Worm (Caenorhabditis elegans): Measurements from ENCODE around the gene C44B12.6.

C44B12.6 gene

ce11 chrIV:1174411-1174810, 37.9 kb upstream of the C44B12.6 start:
- TF ChIP-seq ets-5 (GFP tag; IDR thresholded peaks at IDR 0.05) (no peak), nhr-11 (tag; optimal IDR thresholded peaks at IDR 0.05) (no peak), hpl-2 (GFP tag; optimal IDR thresholded peaks at IDR 0.05) (no peak), grh-1 (GFP tag; IDR thresholded peaks at IDR 0.05) (no peak), lin-39 (tag; optimal IDR thresholded peaks at IDR 0.05) (no peak), nhr-237 (tag; optimal IDR thresholded peaks at IDR 0.05) (no peak), alr-1 (tag; optimal IDR thresholded peaks at IDR 0.05; ENCODE audit: borderline replicate concordance) (no peak), nhr-76 (tag; optimal IDR thresholded peaks at IDR 0.05) (no peak), pax-3 (tag; optimal IDR thresholded peaks at IDR 0.05) (no peak), dpl-1 (GFP tag; optimal IDR thresholded peaks at IDR 0.05) (no peak), efl-3 (GFP tag; optimal IDR thresholded peaks at IDR 0.05) (no peak)

- no peak for TF ChIP-seq fkh-4 (tag; optimal IDR thresholded peaks at IDR 0.05; ENCODE audit: borderline replicate concordance)
- TF ChIP-seq blmp-1 (tag; optimal IDR thresholded peaks at IDR 0.05) = no peak
- no peak for TF ChIP-seq mab-9 (GFP tag; IDR thresholded peaks at IDR 0.05)
- TF ChIP-seq snu-23 (GFP tag; optimal IDR thresholded peaks at IDR 0.05) = no peak
- no peak for TF ChIP-seq tbx-2 (tag; optimal IDR thresholded peaks at IDR 0.05)
- TF ChIP-seq dsc-1 (tag; optimal IDR thresholded peaks at IDR 0.05) = no peak
These were observed 33.9 kb upstream of the C44B12.6 start, which contains the start of gene cec-2 for ce11 chrIV:1170408-1170807. cec-2 (plus strand) TSS chrIV:1170708.

- TF ChIP-seq ztf-11 (tag; optimal IDR thresholded peaks at IDR 0.05) (no peak), nhr-47 (tag; optimal IDR thresholded peaks at IDR 0.05) (peak; percentile 71), mab-9 (GFP tag; IDR thresholded peaks at IDR 0.05) (peak; percentile 42; the same call in 1 of the 2 replicates), alr-1 (tag; optimal IDR thresholded peaks at IDR 0.05; ENCODE audit: borderline replicate concordance) (no peak), ceh-8 (GFP tag; optimal IDR thresholded peaks at IDR 0.05) (peak; percentile 29), xbp-1 (tag; optimal IDR thresholded peaks at IDR 0.05) (peak; percentile 11), pax-3 (tag; optimal IDR thresholded peaks at IDR 0.05) (peak; percentile 71), lsy-2 (tag; optimal IDR thresholded peaks at IDR 0.05) (peak; percentile 32 to 65), jun-1 (tag; optimal IDR thresholded peaks at IDR 0.05) (peak; percentile 29), lin-35 (GFP tag; optimal IDR thresholded peaks at IDR 0.05) (peak; percentile 22 to 54), nhr-85 (tag) (peak; percentile 83), mdl-1 (tag; optimal IDR thresholded peaks at IDR 0.05) (peak in 1 of 2 experiments; percentile 82), Y116A8C.19 (tag; optimal IDR thresholded peaks at IDR 0.05; ENCODE audit: borderline replicate concordance) (no peak), F16B12.6 (tag; optimal IDR thresholded peaks at IDR 0.05) (peak; percentile 6), skn-1 (tag; optimal IDR thresholded peaks at IDR 0.05) (peak; percentile 39), dsc-1 (tag; optimal IDR thresholded peaks at IDR 0.05) (peak; percentile 75), aly-2 (tag; optimal IDR thresholded peaks at IDR 0.05) (no peak), vab-15 (tag; optimal IDR thresholded peaks at IDR 0.05) (no peak), ceh-63 (GFP tag; optimal IDR thresholded peaks at IDR 0.05) (no peak), irx-1 (tag; optimal IDR thresholded peaks at IDR 0.05) (peak; percentile 37), swsn-7 (tag; optimal IDR thresholded peaks at IDR 0.05) (peak; percentile 45), ceh-82 (tag; optimal IDR thresholded peaks at IDR 0.05) (peak; percentile 14 to 69 (median 30)), snu-23 (GFP tag; optimal IDR thresholded peaks at IDR 0.05) (peak; percentile 54), rnt-1 (tag; optimal IDR thresholded peaks at IDR 0.05) (peak; percentile 70), lin-14 (GFP tag; optimal IDR thresholded peaks at IDR 0.05) (peak; percentile 91), mep-1 (tag; optimal IDR thresholded peaks at IDR 0.05) (peak; percentile 39), lin-15B (tag; optimal IDR thresholded peaks at IDR 0.05) (no peak), unc-86 (tag; optimal IDR thresholded peaks at IDR 0.05) (peak; percentile 47), fkh-8 (tag; optimal IDR thresholded peaks at IDR 0.05) (peak; percentile 72), nhr-20 (tag; optimal IDR thresholded peaks at IDR 0.05) (peak; percentile 28), snpc-4 (tag; optimal IDR thresholded peaks at IDR 0.05) (peak; percentile 18), C16A3.4 (tag; optimal IDR thresholded peaks at IDR 0.05) (no peak), lin-39 (tag; optimal IDR thresholded peaks at IDR 0.05) (no peak), tbx-2 (tag; optimal IDR thresholded peaks at IDR 0.05) (peak; percentile 38), blmp-1 (tag; optimal IDR thresholded peaks at IDR 0.05) (peak; percentile 68), nhr-19 (GFP tag; conservative IDR thresholded peaks at IDR 0.05) (peak; percentile 24), efl-1 (optimal IDR thresholded peaks at IDR 0.05) (peak; percentile 71 to 76), efl-1 (GFP tag; optimal IDR thresholded peaks at IDR 0.05 in 1 of 2) (peak; percentile 57 to 96), dpl-1 (GFP tag; optimal IDR thresholded peaks at IDR 0.05) (peak; percentile 27 to 58 (median 31))
These were observed 31.9 kb upstream of the C44B12.6 start for ce11 chrIV:1168311-1168965.

All from whole organism, L1 larva.